Fruit fly (Drosophila melanogaster) S2 (cell line): ENCODE data around the gene oaf.

Source experiments
- CG8478 ChIP-seq: fragments of >200 bp; optimal IDR thresholded peaks from 2 replicates; lab custom pipeline; 2018
- CTCF ChIP-seq, 2 experiments: fragments of >200 bp; optimal IDR thresholded peaks; 2 replicates each; lab custom pipeline; 2018

dm6 chr2L:2486851-2487250 lies 5.9 kb upstream of the oaf start:
- no peak for TF ChIP-seq CG8478 (lab: Kevin White, UChicago)
- no peak for TF ChIP-seq CTCF (optimal IDR thresholded peaks at IDR 0.05; lab: Kevin White, UChicago)
